Fruit fly (Drosophila melanogaster) whole organism, embryonic: ENCODE measurements around the gene CG7080.

ENCODE experiments used
- Abd-B ChIP-seq: fragments of 200-800 bp; sonication (Bioruptor generic); optimal IDR thresholded peaks from 2 replicates; lab custom pipeline; 2018; ENCODE audit warnings: missing biosample characterization, mild to moderate bottlenecking, missing genetic modification characterization, moderate library complexity
- B-H2 ChIP-seq: fragments of 200-800 bp; sonication (Bioruptor generic); optimal IDR thresholded peaks from 2 replicates; lab custom pipeline; 2018; ENCODE audit warnings: missing biosample characterization, mild to moderate bottlenecking, missing genetic modification characterization
- BEAF-32 ChIP-seq: fragments of 200-800 bp; sonication (Bioruptor generic); optimal IDR thresholded peaks from 3 replicates; lab custom pipeline; 2017; ENCODE audit warnings: missing biosample characterization, missing genetic modification characterization, mild to moderate bottlenecking, moderate library complexity, missing genetic modification reagents
- Blimp-1 ChIP-seq: fragments of 200-800 bp; sonication (Bioruptor generic); optimal IDR thresholded peaks from 3 replicates; lab custom pipeline; 2018; ENCODE audit warnings: missing biosample characterization, missing genetic modification characterization, mild to moderate bottlenecking, moderate library complexity, missing genetic modification reagents
- CG1024 ChIP-seq: fragments of 200-800 bp; sonication (Bioruptor generic); IDR thresholded peaks from 2 replicates; pipeline ENCODE4 v1.3.6; 2022; ENCODE audit warnings: missing biosample characterization, missing genetic modification characterization
- CG10654 ChIP-seq: fragments of 200-800 bp; sonication (Bioruptor generic); optimal IDR thresholded peaks from 2 replicates; lab custom pipeline; 2016; ENCODE audit warnings: missing biosample characterization, missing genetic modification characterization
- CG11398 ChIP-seq: fragments of 200-800 bp; sonication (Bioruptor generic); optimal IDR thresholded peaks from 2 replicates; lab custom pipeline; 2016; ENCODE audit warnings: missing biosample characterization, missing genetic modification characterization
- CG11696 ChIP-seq: fragments of 200-800 bp; sonication (Bioruptor generic); IDR thresholded peaks from 2 replicates; pipeline ENCODE4 v1.3.6; 2022; ENCODE audit warnings: missing biosample characterization, missing genetic modification characterization
- CG12155 ChIP-seq: fragments of 200-800 bp; sonication (Bioruptor generic); optimal IDR thresholded peaks from 3 replicates; lab custom pipeline; 2016; ENCODE audit warnings: missing biosample characterization, missing genetic modification characterization
- CG12219 ChIP-seq: fragments of 200-800 bp; sonication (Bioruptor generic); optimal IDR thresholded peaks from 3 replicates; lab custom pipeline; 2018; ENCODE audit warnings: missing biosample characterization, mild to moderate bottlenecking, missing genetic modification characterization
- CG12942 ChIP-seq: fragments of 200-800 bp; sonication (Bioruptor generic); optimal IDR thresholded peaks from 3 replicates; lab custom pipeline; 2016; ENCODE audit warnings: missing biosample characterization, missing genetic modification characterization
- CG1529 ChIP-seq: fragments of 200-800 bp; sonication (Bioruptor generic); optimal IDR thresholded peaks from 3 replicates; lab custom pipeline; 2018; ENCODE audit warnings: missing biosample characterization, missing genetic modification characterization
- CG15479 ChIP-seq: fragments of 200-800 bp; sonication (Bioruptor generic); optimal IDR thresholded peaks from 3 replicates; lab custom pipeline; 2019; ENCODE audit warnings: missing biosample characterization, mild to moderate bottlenecking, missing genetic modification characterization, moderate library complexity
- CG15601 ChIP-seq: fragments of 200-800 bp; sonication (Bioruptor generic); optimal IDR thresholded peaks from 3 replicates; lab custom pipeline; 2019; ENCODE audit warnings: missing biosample characterization, mild to moderate bottlenecking, missing genetic modification characterization, moderate library complexity
- CG15696 ChIP-seq: fragments of 200-800 bp; sonication (Bioruptor generic); optimal IDR thresholded peaks from 2 replicates; lab custom pipeline; 2019; ENCODE audit warnings: missing biosample characterization, mild to moderate bottlenecking, missing genetic modification characterization, moderate library complexity
- CG17186 ChIP-seq: fragments of 200-800 bp; sonication (Bioruptor generic); optimal IDR thresholded peaks from 3 replicates; lab custom pipeline; 2017; ENCODE audit warnings: missing biosample characterization, missing genetic modification reagents, missing genetic modification characterization
- CG34422 ChIP-seq: fragments of 200-800 bp; sonication (Bioruptor generic); IDR thresholded peaks from 3 replicates; pipeline ENCODE4 v1.3.6; 2022; ENCODE audit warnings: missing biosample characterization, missing genetic modification characterization
- CG4617 ChIP-seq: fragments of 200-800 bp; sonication (Bioruptor generic); optimal IDR thresholded peaks from 3 replicates; lab custom pipeline; 2016; ENCODE audit warnings: missing biosample characterization, missing genetic modification characterization, borderline replicate concordance
- CG4854 ChIP-seq: fragments of 200-800 bp; sonication (Bioruptor generic); optimal IDR thresholded peaks from 2 replicates; lab custom pipeline; 2016; ENCODE audit warnings: missing biosample characterization, missing genetic modification characterization, inconsistent platforms
- CG8281 ChIP-seq: fragments of 200-800 bp; sonication (Bioruptor generic); optimal IDR thresholded peaks from 2 replicates; lab custom pipeline; 2018; ENCODE audit warnings: missing biosample characterization, mild to moderate bottlenecking, missing genetic modification characterization, moderate library complexity
- CG9797 ChIP-seq: fragments of 200-800 bp; sonication (Bioruptor generic); optimal IDR thresholded peaks from 3 replicates; lab custom pipeline; 2018; ENCODE audit warnings: missing biosample characterization, mild to moderate bottlenecking, missing genetic modification characterization
- Doc3 ChIP-seq: fragments of 200-800 bp; sonication (Bioruptor generic); IDR thresholded peaks from 3 replicates; pipeline ENCODE4 v1.3.6; 2022; ENCODE audit warnings: missing biosample characterization, missing genetic modification characterization; ENCODE audit not compliant: partially characterized antibody
- Jarid2 ChIP-seq: fragments of 200-800 bp; sonication (Bioruptor generic); optimal IDR thresholded peaks from 3 replicates; lab custom pipeline; 2017; ENCODE audit warnings: mild to moderate bottlenecking, missing biosample characterization, missing genetic modification reagents, missing genetic modification characterization
- NK7.1 ChIP-seq: fragments of 200-800 bp; sonication (Bioruptor generic); optimal IDR thresholded peaks from 3 replicates; lab custom pipeline; 2016; ENCODE audit warnings: missing biosample characterization, missing genetic modification characterization
- Sry-δ ChIP-seq: fragments of 200-800 bp; sonication (Bioruptor generic); optimal IDR thresholded peaks from 2 replicates; lab custom pipeline; 2016; ENCODE audit warnings: missing biosample characterization, missing genetic modification characterization
- bcd ChIP-seq: fragments of 200-800 bp; sonication (Bioruptor generic); optimal IDR thresholded peaks from 2 replicates; lab custom pipeline; 2017; ENCODE audit warnings: missing biosample characterization, mild to moderate bottlenecking, missing genetic modification characterization
- bigmax ChIP-seq: fragments of 200-800 bp; sonication (Bioruptor generic); optimal IDR thresholded peaks from 2 replicates; lab custom pipeline; 2018; ENCODE audit warnings: missing biosample characterization, mild to moderate bottlenecking, missing genetic modification characterization
- cg ChIP-seq: fragments of 200-800 bp; sonication (Bioruptor generic); optimal IDR thresholded peaks from 3 replicates; lab custom pipeline; 2019; ENCODE audit warnings: missing biosample characterization, mild to moderate bottlenecking, missing genetic modification characterization, moderate library complexity
- chm ChIP-seq: fragments of 200-800 bp; sonication (Bioruptor generic); IDR thresholded peaks from 2 replicates; pipeline ENCODE4 v1.3.6; 2022; ENCODE audit warnings: missing biosample characterization, missing genetic modification characterization
- ci ChIP-seq: fragments of 200-800 bp; sonication (Bioruptor generic); IDR thresholded peaks from 3 replicates; pipeline ENCODE4 v1.3.6; 2022; ENCODE audit warnings: missing biosample characterization, missing genetic modification characterization
- crp ChIP-seq, 2 experiments: fragments of 200-800 bp; sonication (Bioruptor generic); optimal IDR thresholded peaks; 2 replicates in 1 of 2; 3 replicates in 1 of 2; lab custom pipeline; 2017; ENCODE audit warnings: missing biosample characterization in 2 of 2, missing genetic modification characterization in 2 of 2, mild to moderate bottlenecking in 1 of 2, moderate library complexity in 1 of 2
- dmrt99B ChIP-seq: fragments of 200-800 bp; sonication (Bioruptor generic); optimal IDR thresholded peaks from 2 replicates; lab custom pipeline; 2018; ENCODE audit warnings: missing biosample characterization, mild to moderate bottlenecking, missing genetic modification characterization, moderate library complexity
- en ChIP-seq: fragments of 200-800 bp; sonication (Bioruptor generic); optimal IDR thresholded peaks from 2 replicates; lab custom pipeline; 2016; ENCODE audit warnings: missing biosample characterization, missing genetic modification characterization
- ftz-f1 ChIP-seq: fragments of 200-800 bp; sonication (Bioruptor generic); optimal IDR thresholded peaks from 2 replicates; lab custom pipeline; 2016; ENCODE audit warnings: missing biosample characterization, missing genetic modification characterization
- grau ChIP-seq: fragments of 200-800 bp; optimal IDR thresholded peaks from 3 replicates; lab custom pipeline; 2019; ENCODE audit warnings: missing biosample characterization, mild to moderate bottlenecking, missing genetic modification characterization, moderate library complexity
- hkb ChIP-seq, 2 experiments: fragments of 200-800 bp in 1 of 2; fragments of >200 bp in 1 of 2; sonication (Bioruptor generic) in 1 of 2; IDR thresholded peaks in 1 of 2; optimal IDR thresholded peaks in 1 of 2; 2 replicates each; pipeline versions ENCODE4 v1.3.6 to Lab custom; 2017 to 2022; ENCODE audit warnings: missing biosample characterization in 1 of 2, missing genetic modification characterization in 1 of 2
- insv ChIP-seq, 2 experiments: fragments of 200-800 bp; sonication (Bioruptor generic); optimal IDR thresholded peaks; 3 replicates each; lab custom pipeline; 2016 to 2018; ENCODE audit warnings: missing biosample characterization in 2 of 2, missing genetic modification characterization in 2 of 2
- klu ChIP-seq: fragments of 200-800 bp; sonication (Bioruptor generic); IDR thresholded peaks from 2 replicates; pipeline ENCODE4 v1.3.6; 2022; ENCODE audit warnings: missing biosample characterization, missing genetic modification characterization
- lola ChIP-seq, 3 experiments: fragments of >200 bp in 2 of 3; fragments of 200-800 bp in 1 of 3; sonication (Bioruptor generic) in 1 of 3; optimal IDR thresholded peaks; 2 replicates each; lab custom pipeline; 2017 to 2019; ENCODE audit warnings: missing biosample characterization in 3 of 3, missing genetic modification characterization in 3 of 3, mild to moderate bottlenecking in 1 of 3, moderate library complexity in 1 of 3
- maf-S ChIP-seq: fragments of 200-800 bp; sonication (Bioruptor generic); optimal IDR thresholded peaks from 2 replicates; lab custom pipeline; 2016; ENCODE audit warnings: missing biosample characterization, missing genetic modification characterization
- nmo ChIP-seq: fragments of 200-800 bp; sonication (Bioruptor generic); optimal IDR thresholded peaks from 2 replicates; lab custom pipeline; 2018; ENCODE audit warnings: missing biosample characterization, mild to moderate bottlenecking, missing genetic modification characterization, moderate library complexity
- rib ChIP-seq: fragments of 200-800 bp; sonication (Bioruptor generic); IDR thresholded peaks from 2 replicates; pipeline ENCODE4 v1.3.6; 2022; ENCODE audit warnings: missing biosample characterization, missing genetic modification characterization
- sc ChIP-seq, 3 experiments: fragments of >200 bp in 2 of 3; fragments of 200-800 bp in 1 of 3; sonication (Bioruptor generic) in 1 of 3; optimal IDR thresholded peaks; 2 replicates in 2 of 3; 3 replicates in 1 of 3; lab custom pipeline; 2017; ENCODE audit warnings: mild to moderate bottlenecking in 1 of 3, missing biosample characterization in 1 of 3, missing genetic modification characterization in 1 of 3, missing genetic modification reagents in 1 of 3
- sens ChIP-seq: fragments of 200-800 bp; sonication (Bioruptor generic); peaks from one replicate; lab custom pipeline; 2016; ENCODE audit warnings: missing biosample characterization, missing genetic modification characterization
- stc ChIP-seq: fragments of 200-800 bp; sonication (Bioruptor generic); IDR thresholded peaks from 2 replicates; pipeline ENCODE4 v1.3.6; 2022; ENCODE audit warnings: missing biosample characterization, missing genetic modification characterization
- unc-4 ChIP-seq: fragments of 200-800 bp; sonication (Bioruptor generic); IDR thresholded peaks from 2 replicates; pipeline ENCODE4 v1.3.6; 2022; ENCODE audit warnings: missing biosample characterization, missing genetic modification characterization; ENCODE audit not compliant: partially characterized antibody

Gene CG7080

DNA sequence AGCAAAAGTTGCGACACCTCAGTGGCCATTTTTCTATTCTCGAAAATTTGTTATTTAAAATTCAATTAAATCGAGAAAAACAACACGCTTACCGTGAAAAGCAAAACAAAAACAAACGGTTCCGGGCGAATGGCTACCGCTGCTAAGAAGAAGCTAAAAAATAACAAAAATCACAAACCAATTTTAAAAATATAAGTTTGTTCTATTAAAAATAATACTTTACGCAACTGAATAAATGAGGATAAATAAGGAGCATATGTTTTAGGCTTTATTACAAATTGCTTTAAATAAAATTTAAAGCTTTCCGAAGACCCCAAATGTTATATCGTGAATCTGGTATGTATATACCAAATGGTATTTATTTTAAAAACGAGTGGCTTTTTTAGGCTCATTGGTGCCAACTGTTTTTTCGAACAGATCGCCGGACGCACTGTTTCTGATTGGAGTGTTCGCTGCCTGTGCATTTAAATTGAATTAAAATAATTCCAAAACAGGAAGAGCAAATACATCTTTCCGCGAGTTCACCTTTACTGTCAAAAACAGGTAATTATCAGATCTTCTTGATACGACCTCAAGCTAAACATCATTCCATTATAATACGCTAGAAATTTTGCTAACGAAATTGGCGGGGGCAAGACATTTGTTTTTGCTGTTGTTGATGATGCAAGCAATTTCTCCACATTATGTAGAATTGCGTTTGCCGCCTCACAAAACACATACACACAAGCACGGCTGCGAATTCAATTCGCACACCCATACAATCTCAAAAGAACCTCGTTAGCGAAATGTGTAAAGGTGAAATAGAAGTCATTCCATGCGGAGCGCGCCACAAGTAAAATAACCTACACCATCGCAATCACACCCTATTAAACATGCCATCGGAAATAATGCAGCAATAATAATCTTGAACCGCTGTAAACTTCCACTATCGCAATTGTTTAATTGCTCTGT lies 38.3 kb downstream of the CG7080 start, which contains the start of the genes Polr3F and PyK (continued):
- TF ChIP-seq CG4854 (GFP tag; lab: Kevin White, UChicago) (peak; percentile 27), Jarid2 (GFP tag; lab: Kevin White, UChicago) (peak; percentile 64), CG17186 (GFP tag; lab: Kevin White, UChicago) (no peak), CG8281 (no peak), ci (GFP tag; lab: Robert Waterston, UW) (peak; percentile 33; the same call in 1 of the 3 replicates), stc (GFP tag; lab: Robert Waterston, UW) (no peak), grau (tag; lab: Kevin White, UChicago) (peak; percentile 51), insv (GFP tag; optimal IDR thresholded peaks at IDR 0.05; lab: Kevin White, UChicago) (peak; percentile 68 to 95), CG1529 (GFP tag; lab: Kevin White, UChicago) (no peak), ftz-f1 (GFP tag; lab: Kevin White, UChicago) (no peak), klu (no peak), unc-4 (0 out of 2 replicates have a peak, but pooled peaks have one; percentile 15), sc (optimal IDR thresholded peaks at IDR 0.05; lab: Kevin White, UChicago) (no peak), sc (GFP tag; optimal IDR thresholded peaks at IDR 0.05; lab: Kevin White, UChicago) (no peak), Abd-B (GFP tag; lab: Kevin White, UChicago) (no peak), maf-S (GFP tag; lab: Kevin White, UChicago) (no peak), CG10654 (GFP tag; lab: Kevin White, UChicago) (peak; percentile 5), CG15479 (GFP tag; lab: Kevin White, UChicago) (no peak), bigmax (GFP tag; lab: Kevin White, UChicago) (no peak), CG1024 (GFP tag; lab: Robert Waterston, UW) (no peak), CG15601 (peak; percentile 40), NK7.1 (GFP tag; lab: Kevin White, UChicago) (no peak), CG15696 (tag; lab: Kevin White, UChicago) (peak; percentile 13), hkb (optimal IDR thresholded peaks at IDR 0.05; lab: Kevin White, UChicago) (no peak), hkb (GFP tag; IDR thresholded peaks at IDR 0.05; lab: Robert Waterston, UW) (peak; percentile 28), rib (GFP tag; lab: Robert Waterston, UW) (no peak), CG12942 (GFP tag; lab: Kevin White, UChicago) (no peak), CG11398 (GFP tag; lab: Kevin White, UChicago) (no peak), CG12155 (GFP tag; lab: Kevin White, UChicago) (peak; percentile 5), nmo (peak; percentile 54), CG4617 (peak; percentile 30), CG12219 (GFP tag; lab: Kevin White, UChicago) (no peak), Doc3 (GFP tag; lab: Robert Waterston, UW) (no peak), lola (GFP tag; optimal IDR thresholded peaks at IDR 0.05; lab: Kevin White, UChicago) (no peak), en (GFP tag; lab: Kevin White, UChicago) (no peak), B-H2 (GFP tag; lab: Kevin White, UChicago) (no peak), bcd (no peak), sens (GFP tag; lab: Kevin White, UChicago) (peak; percentile 80), Blimp-1 (GFP tag; lab: Kevin White, UChicago) (peak; percentile 52), Sry-δ (no peak), crp (GFP tag; optimal IDR thresholded peaks at IDR 0.05; lab: Kevin White, UChicago) (peak in 1 of 2 experiments; percentile 65), CG34422 (0 out of 3 replicates have a peak, but pooled peaks have one; percentile 1), CG9797 (peak; percentile 40), BEAF-32 (GFP tag; lab: Kevin White, UChicago) (peak; percentile 50), cg (GFP tag; lab: Kevin White, UChicago) (peak; percentile 25), CG11696 (no peak), chm (no peak), dmrt99B (tag; lab: Kevin White, UChicago) (peak; percentile 3)
